Fruit fly (Drosophila melanogaster) whole organism, prepupa: ENCODE measurements around the gene p24-1.

Source experiments
- CG16779 ChIP-seq: fragments of 200-800 bp; sonication (Bioruptor generic); optimal IDR thresholded peaks from 3 replicates; lab custom pipeline; 2017; ENCODE audit warnings: missing biosample characterization, mild to moderate bottlenecking, missing genetic modification characterization
- Lpt ChIP-seq: fragments of 200-800 bp; sonication (Bioruptor generic); optimal IDR thresholded peaks from 3 replicates; lab custom pipeline; 2016; ENCODE audit warnings: missing biosample characterization, missing genetic modification characterization
- ss ChIP-seq, 2 experiments: fragments of 200-800 bp; sonication (Bioruptor generic); optimal IDR thresholded peaks; 2 replicates in 1 of 2; 3 replicates in 1 of 2; lab custom pipeline; 2017 to 2018; ENCODE audit warnings: mild to moderate bottlenecking in 2 of 2, missing biosample characterization in 2 of 2, missing genetic modification characterization in 2 of 2, moderate library complexity in 1 of 2

- TF ChIP-seq Lpt (GFP tag; lab: Kevin White, UChicago), result no peak
- no peak for TF ChIP-seq CG16779 (tag; lab: Kevin White, UChicago)
- no peak for TF ChIP-seq ss (GFP tag; optimal IDR thresholded peaks at IDR 0.05; lab: Kevin White, UChicago)
These were observed 6.1 kb downstream of the p24-1 start, which contains the start of gene CG15740 for dm6 chrX:11846049-11846718.
